Worm (Caenorhabditis elegans) whole organism, L4/young adult: ENCODE results near the gene Y7A5A.5.

Experiments used
- W03F9.2 ChIP-seq: fragments of 150-350 bp; optimal IDR thresholded peaks from 2 replicates; lab custom pipeline; 2014; ENCODE audit warnings: missing biosample characterization, missing genetic modification characterization
- dao-5 ChIP-seq: sonication (generic microtip); optimal IDR thresholded peaks from 2 replicates; lab custom pipeline; 2016; ENCODE audit warnings: missing genotype, missing genetic modification characterization, moderate library complexity, missing compliant biosample characterization
- him-1 ChIP-seq: sonication (generic microtip); optimal IDR thresholded peaks from 2 replicates; lab custom pipeline; 2016; ENCODE audit warnings: missing genotype, missing genetic modification reagents, missing genetic modification characterization, missing compliant biosample characterization

DNA sequence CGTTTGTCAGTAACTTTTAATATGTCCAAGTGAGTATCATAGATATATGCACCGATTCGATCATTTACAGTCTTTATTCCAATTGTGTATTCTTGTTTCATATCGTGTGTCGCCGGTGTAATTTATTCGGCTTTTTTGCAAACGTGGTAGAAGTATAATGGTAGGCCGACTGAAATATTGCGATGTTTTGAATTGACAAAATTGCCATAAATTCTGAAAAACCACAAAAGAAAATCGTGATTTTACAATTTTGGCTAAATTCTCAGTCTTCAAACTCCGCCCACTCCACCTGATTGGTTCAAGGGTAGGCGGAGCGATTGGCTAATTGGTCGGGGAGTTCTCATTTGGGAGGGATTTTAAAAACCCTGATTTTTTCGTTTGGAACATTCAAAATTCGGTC lies 2.1 kb downstream of the Y7A5A.5 start, which contains the start of gene Y7A5A.3:
- TF ChIP-seq him-1 (tag; lab: Kevin White, UChicago) (no peak), dao-5 (tag; lab: Kevin White, UChicago) (no peak), W03F9.2 (tag; lab: Kevin White, UChicago) (no peak)
